Worm (Caenorhabditis elegans): Measurements from ENCODE around the gene C36A4.11.

Gene C36A4.11

DNA sequence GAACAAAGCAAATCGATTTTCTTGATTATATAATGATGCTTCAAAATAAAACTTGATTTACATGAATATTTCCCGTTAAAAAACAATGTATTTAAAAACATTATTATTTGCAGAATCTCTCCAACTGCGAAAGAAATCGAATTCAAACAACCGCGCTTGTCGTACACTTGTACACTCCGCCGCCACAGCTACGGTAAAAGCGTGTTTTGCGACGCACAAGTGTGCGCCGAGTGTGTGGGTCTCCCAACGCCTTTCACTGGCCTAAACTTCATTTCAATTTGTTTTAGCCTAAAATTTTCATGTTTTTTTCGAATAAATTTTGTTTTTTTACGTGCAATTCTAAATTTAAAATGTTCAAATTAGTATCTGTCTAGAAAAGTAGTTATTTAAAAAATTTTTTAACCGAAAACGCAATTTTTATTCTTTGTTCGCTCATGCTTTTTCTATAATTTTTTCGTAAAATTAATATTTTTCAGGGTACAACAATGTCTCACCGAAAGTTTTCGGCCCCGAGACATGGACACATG, 27.1 kb downstream of the C36A4.11 start, which contains the start of gene rpl-3 (continued):
- peak; percentile 66 for TF ChIP-seq hlh-4 (tag; optimal IDR thresholded peaks at IDR 0.05)
- peak; percentile 100 for TF ChIP-seq tbx-2 (tag; optimal IDR thresholded peaks at IDR 0.05)
- peak; percentile 100 for TF ChIP-seq unc-130 (tag; optimal IDR thresholded peaks at IDR 0.05)
- TF ChIP-seq Y116A8C.19 (tag; optimal IDR thresholded peaks at IDR 0.05; ENCODE audit: borderline replicate concordance): peak; percentile 86
- TF ChIP-seq mab-9 (GFP tag; IDR thresholded peaks at IDR 0.05): peak; percentile 100
- TF ChIP-seq nhr-28 (tag; optimal IDR thresholded peaks at IDR 0.05): peak; percentile 74
- TF ChIP-seq nhr-76 (tag; optimal IDR thresholded peaks at IDR 0.05): peak; percentile 98
- peak; percentile 64 for TF ChIP-seq pag-3 (tag; optimal IDR thresholded peaks at IDR 0.05; ENCODE audit: borderline replicate concordance, insufficient read depth)
- peak; percentile 98 for TF ChIP-seq unc-62 (GFP tag; optimal IDR thresholded peaks at IDR 0.05)
- TF ChIP-seq rnt-1 (tag; optimal IDR thresholded peaks at IDR 0.05): peak; percentile 100
- peak; percentile 100 for TF ChIP-seq elt-3 (tag; optimal IDR thresholded peaks at IDR 0.05)
- peak; percentile 89 for TF ChIP-seq nhr-12 (tag; optimal IDR thresholded peaks at IDR 0.05)
- TF ChIP-seq unc-86 (tag; optimal IDR thresholded peaks at IDR 0.05): peak; percentile 100
- peak; percentile 100 for TF ChIP-seq egl-13 (tag; optimal IDR thresholded peaks at IDR 0.05)
- TF ChIP-seq lin-39 (tag; optimal IDR thresholded peaks at IDR 0.05): peak; percentile 99
- TF ChIP-seq mef-2 (tag; optimal IDR thresholded peaks at IDR 0.05): peak; percentile 98
- no peak for TF ChIP-seq tlp-1 (tag; optimal IDR thresholded peaks at IDR 0.05)
- TF ChIP-seq pax-3 (tag; optimal IDR thresholded peaks at IDR 0.05): peak; percentile 100
- TF ChIP-seq C34B4.2 (tag; optimal IDR thresholded peaks at IDR 0.05): peak; percentile 99
- peak; percentile 95 to 96 for TF ChIP-seq egl-27 (tag; optimal IDR thresholded peaks at IDR 0.05)
- peak; percentile 99 for TF ChIP-seq fos-1 (tag; optimal IDR thresholded peaks at IDR 0.05)
- peak; percentile 99 for TF ChIP-seq lir-3 (tag; optimal IDR thresholded peaks at IDR 0.05; ENCODE audit: poor library complexity)
- TF ChIP-seq fkh-8 (tag; optimal IDR thresholded peaks at IDR 0.05): peak; percentile 100
- peak; percentile 100 for TF ChIP-seq C16A3.4 (tag; optimal IDR thresholded peaks at IDR 0.05)
- TF ChIP-seq lin-14 (GFP tag; optimal IDR thresholded peaks at IDR 0.05): peak; percentile 100
- peak; percentile 97 for TF ChIP-seq hlh-17 (GFP tag; optimal IDR thresholded peaks at IDR 0.05; ENCODE audit: borderline replicate concordance)
- TF ChIP-seq lin-35 (GFP tag; optimal IDR thresholded peaks at IDR 0.05): peak; percentile 100
- TF ChIP-seq ztf-11 (tag; optimal IDR thresholded peaks at IDR 0.05): peak; percentile 99 to 100
- peak; percentile 100 for TF ChIP-seq nhr-237 (tag; optimal IDR thresholded peaks at IDR 0.05)
- no peak for TF ChIP-seq sptf-1 (tag; optimal IDR thresholded peaks at IDR 0.05)
- peak; percentile 100 for TF ChIP-seq dpl-1 (GFP tag; optimal IDR thresholded peaks at IDR 0.05)
- peak; percentile 99 for TF ChIP-seq zip-4 (GFP tag; optimal IDR thresholded peaks at IDR 0.05)
- peak; percentile 100 for TF ChIP-seq nhr-47 (tag; optimal IDR thresholded peaks at IDR 0.05)
- TF ChIP-seq ceh-82 (tag; optimal IDR thresholded peaks at IDR 0.05): peak; percentile 100
- peak; percentile 100 for TF ChIP-seq lsy-2 (tag; optimal IDR thresholded peaks at IDR 0.05)
- peak; percentile 100 for TF ChIP-seq isw-1 (GFP tag; IDR thresholded peaks at IDR 0.05)
- TF ChIP-seq fkh-10 (GFP tag; optimal IDR thresholded peaks at IDR 0.05): peak; percentile 100
- TF ChIP-seq xbp-1 (tag; optimal IDR thresholded peaks at IDR 0.05): peak; percentile 100
- TF ChIP-seq skn-1 (tag; optimal IDR thresholded peaks at IDR 0.05): peak; percentile 99
- peak; percentile 98 for TF ChIP-seq blmp-1 (tag; optimal IDR thresholded peaks at IDR 0.05)
- peak; percentile 100 for TF ChIP-seq irx-1 (tag; optimal IDR thresholded peaks at IDR 0.05)
- TF ChIP-seq mep-1 (tag; optimal IDR thresholded peaks at IDR 0.05): peak; percentile 100
- TF ChIP-seq elt-2 (tag; optimal IDR thresholded peaks at IDR 0.05): peak; percentile 99
- TF ChIP-seq pqm-1 (tag; optimal IDR thresholded peaks at IDR 0.05): peak; percentile 92
- TF ChIP-seq ama-1 (optimal IDR thresholded peaks at IDR 0.05): peak; percentile 96
- TF ChIP-seq zag-1 (tag; optimal IDR thresholded peaks at IDR 0.05): peak; percentile 99
- peak; percentile 100 for TF ChIP-seq ztf-4 (tag; optimal IDR thresholded peaks at IDR 0.05)
- peak; percentile 100 for TF ChIP-seq nhr-19 (GFP tag; conservative IDR thresholded peaks at IDR 0.05)
- peak; percentile 100 for TF ChIP-seq ceh-8 (GFP tag; optimal IDR thresholded peaks at IDR 0.05)
- peak; percentile 100 for TF ChIP-seq swsn-7 (tag; optimal IDR thresholded peaks at IDR 0.05)
- peak; percentile 100 for TF ChIP-seq sox-4 (tag; optimal IDR thresholded peaks at IDR 0.05)

All from whole organism, L1 larva.